Fruit fly (Drosophila melanogaster): ENCODE measurements around the gene CG6083.

DNA sequence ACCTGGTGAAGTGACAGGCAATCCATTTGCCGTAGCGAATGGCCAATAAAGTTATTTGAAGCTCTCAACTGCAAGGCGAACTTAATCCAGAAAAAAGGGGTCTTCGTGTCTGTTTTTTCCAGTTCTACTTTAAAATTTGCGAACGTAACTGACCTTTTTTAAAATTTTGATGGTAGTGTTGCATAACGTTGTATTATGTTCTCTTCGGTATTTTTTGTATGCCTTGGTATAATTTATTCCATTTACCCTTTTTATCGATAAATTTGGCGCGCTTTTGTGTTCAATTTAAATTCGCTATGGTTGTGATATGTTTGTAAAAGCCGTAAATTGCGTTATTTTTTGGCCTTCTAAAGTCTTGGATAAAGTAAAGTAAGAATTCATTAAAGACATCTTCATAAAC is 4.8 kb upstream of the CG6083 start:
- TF ChIP-seq gl (tag; optimal IDR thresholded peaks at IDR 0.05) (no peak), fd96Ca (GFP tag; IDR thresholded peaks at IDR 0.05) (no peak), Pif1B (GFP tag; optimal IDR thresholded peaks at IDR 0.05) (no peak), CG8159 (tag; optimal IDR thresholded peaks at IDR 0.05) (no peak)

Data from whole organism, pupa.